Worm (Caenorhabditis elegans) whole organism, L1 larva: Measurements from ENCODE around the gene hum-4.

Source experiments
- ces-1 ChIP-seq: fragments of 150-350 bp; optimal IDR thresholded peaks from 2 replicates; lab custom pipeline; 2014; ENCODE audit warnings: missing biosample characterization, missing genetic modification reagents, missing genetic modification characterization
- lsy-2 ChIP-seq, 2 experiments: fragments of 150-350 bp; optimal IDR thresholded peaks; 2 replicates each; lab custom pipeline; 2014; ENCODE audit warnings: missing biosample characterization in 2 of 2, missing genetic modification characterization in 2 of 2

DNA sequence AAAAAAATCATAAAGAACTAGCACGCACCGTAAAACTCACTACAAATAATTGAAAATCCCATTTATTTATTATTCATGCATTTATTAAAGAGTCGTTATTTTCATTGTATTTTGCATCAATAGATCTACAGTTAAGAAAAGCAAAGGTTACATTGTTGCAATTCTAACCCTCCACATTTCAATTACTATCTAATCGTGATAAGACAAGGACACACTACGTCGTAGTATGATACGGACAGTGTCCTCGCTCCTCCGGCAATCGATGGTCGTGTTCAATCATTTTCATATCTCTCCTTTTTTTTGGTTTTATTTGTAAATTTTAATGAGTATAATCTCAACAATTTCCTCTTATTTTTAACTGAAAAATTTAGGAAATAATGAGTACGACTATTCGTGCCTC, 40.5 kb downstream of the hum-4 start, which contains the start of gene prx-12:
- no peak for TF ChIP-seq lsy-2 (tag; optimal IDR thresholded peaks at IDR 0.05; lab: Kevin White, UChicago)
- no peak for TF ChIP-seq ces-1 (GFP tag; lab: Kevin White, UChicago)
